Worm (Caenorhabditis elegans) whole organism, young adult: Measurements from ENCODE around the gene pdi-2.

ENCODE experiments used
- C06A6.2 ChIP-seq: fragments of 200-800 bp; sonication (Bioruptor generic); conservative IDR thresholded peaks from 2 replicates; pipeline ENCODE4 v1.3.6; 2022; ENCODE audit warnings: missing genetic modification characterization, missing compliant biosample characterization
- athp-1 ChIP-seq: sonication (generic microtip); optimal IDR thresholded peaks from 2 replicates; lab custom pipeline; 2017; ENCODE audit warnings: mild to moderate bottlenecking, missing genetic modification characterization, missing compliant biosample characterization
- cebp-1 ChIP-seq, 2 experiments: fragments of 200-800 bp in 1 of 2; sonication (Bioruptor generic) in 1 of 2; sonication (generic microtip) in 1 of 2; IDR thresholded peaks in 1 of 2; optimal IDR thresholded peaks in 1 of 2; 2 replicates each; pipeline versions ENCODE4 v1.3.6 to Lab custom; 2017 to 2022; ENCODE audit warnings: missing compliant biosample characterization in 2 of 2, missing genetic modification characterization in 2 of 2, mild to moderate bottlenecking in 1 of 2, missing genetic modification reagents in 1 of 2, moderate library complexity in 1 of 2
- ekl-4 ChIP-seq: fragments of 200-800 bp; sonication (Bioruptor generic); IDR thresholded peaks from 2 replicates; pipeline ENCODE4 v1.3.6; 2022; ENCODE audit warnings: missing genetic modification reagents, missing genetic modification characterization, missing compliant biosample characterization
- hlh-26 ChIP-seq: fragments of 200-800 bp; sonication (Bioruptor generic); conservative IDR thresholded peaks from 2 replicates; pipeline ENCODE4 v1.3.6; 2022; ENCODE audit warnings: missing genetic modification reagents, missing genetic modification characterization, missing compliant biosample characterization
- lsl-1 ChIP-seq: fragments of 200-800 bp; sonication (Bioruptor generic); optimal IDR thresholded peaks from 2 replicates; lab custom pipeline; 2018; ENCODE audit warnings: mild to moderate bottlenecking, missing genetic modification characterization, moderate library complexity, missing compliant biosample characterization
- madf-8 ChIP-seq: fragments of 200-800 bp; sonication (Bioruptor generic); conservative IDR thresholded peaks from 2 replicates; pipeline ENCODE4 v1.3.6; 2022; ENCODE audit warnings: missing genetic modification reagents, missing genetic modification characterization, missing compliant biosample characterization
- sea-2 ChIP-seq: fragments of 200-800 bp; sonication (Bioruptor generic); IDR thresholded peaks from 2 replicates; pipeline ENCODE4 v1.3.6; 2022; ENCODE audit warnings: missing genetic modification characterization, missing compliant biosample characterization
- unc-62 ChIP-seq: fragments of 150-350 bp; optimal IDR thresholded peaks from 2 replicates; lab custom pipeline; 2014; ENCODE audit warnings: missing biosample characterization, missing genetic modification reagents, missing genetic modification characterization
- ztf-18 ChIP-seq: sonication (generic microtip); optimal IDR thresholded peaks from 2 replicates; lab custom pipeline; 2016; ENCODE audit warnings: missing genotype, mild to moderate bottlenecking, missing genetic modification characterization, missing compliant biosample characterization

DNA sequence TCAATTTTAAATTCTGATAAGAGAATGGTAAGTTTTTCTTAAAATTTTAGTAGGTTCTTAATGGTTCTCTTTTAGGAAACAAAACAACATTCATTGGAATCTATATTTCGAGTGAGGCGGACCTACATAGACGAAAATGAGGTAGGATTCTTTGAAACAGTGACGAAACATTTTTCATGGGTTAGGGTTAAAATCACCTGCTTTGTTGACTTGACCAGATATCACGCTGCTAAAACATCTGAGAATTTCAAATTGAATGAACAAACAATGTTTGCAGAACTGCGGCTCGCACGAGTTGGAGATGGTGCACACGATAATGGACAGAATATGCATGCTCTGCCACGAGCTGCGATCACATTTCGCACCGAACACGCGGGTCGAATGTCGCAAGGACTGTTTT lies 38.3 kb downstream of the pdi-2 start:
- TF ChIP-seq athp-1 (tag; lab: Kevin White, UChicago): no peak
- TF ChIP-seq unc-62 (GFP tag; lab: Kevin White, UChicago): no peak
- no peak for TF ChIP-seq ztf-18 (tag; lab: Kevin White, UChicago)
- TF ChIP-seq ekl-4 (GFP tag; lab: Robert Waterston, UW): no peak
- no peak for TF ChIP-seq hlh-26
- no peak for TF ChIP-seq madf-8 (GFP tag; lab: Robert Waterston, UW)
- no peak for TF ChIP-seq lsl-1 (GFP tag; lab: Kevin White, UChicago)
- TF ChIP-seq C06A6.2 (GFP tag; lab: Robert Waterston, UW): no peak
- TF ChIP-seq cebp-1 (GFP tag; IDR thresholded peaks at IDR 0.05; lab: Robert Waterston, UW): no peak
- no peak for TF ChIP-seq cebp-1 (tag; optimal IDR thresholded peaks at IDR 0.05; lab: Kevin White, UChicago)
- TF ChIP-seq sea-2 (GFP tag; lab: Robert Waterston, UW): no peak
